Fruit fly (Drosophila melanogaster) whole organism, larva: ENCODE data around the gene GABA-B-R2.

Experiments used
- noc ChIP-seq: fragments of 200-800 bp; sonication (Bioruptor generic); optimal IDR thresholded peaks from 3 replicates; lab custom pipeline; 2019; ENCODE audit warnings: missing biosample characterization, mild to moderate bottlenecking, missing genetic modification characterization, moderate library complexity

GABA-B-R2 gene

DNA sequence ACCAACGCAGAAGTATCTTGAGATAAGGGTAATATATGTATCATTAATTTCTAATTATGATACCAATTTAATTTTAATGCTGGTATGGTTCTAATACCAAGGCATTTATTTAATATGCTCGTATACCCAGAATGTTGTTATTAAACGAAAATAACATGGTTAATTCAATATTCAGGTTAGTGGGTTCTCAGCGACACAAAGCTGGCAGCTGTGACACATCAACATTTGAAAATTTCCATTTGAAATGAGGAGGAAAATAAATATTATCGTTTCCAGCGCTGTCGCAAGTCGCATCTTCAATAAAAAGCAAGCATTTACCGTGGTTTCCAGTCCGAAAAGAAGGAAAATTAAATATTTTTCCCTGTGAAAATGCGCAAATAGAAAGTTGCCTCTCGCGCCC, 44.7 kb downstream of the GABA-B-R2 start:
- no peak for TF ChIP-seq noc

DNA sequence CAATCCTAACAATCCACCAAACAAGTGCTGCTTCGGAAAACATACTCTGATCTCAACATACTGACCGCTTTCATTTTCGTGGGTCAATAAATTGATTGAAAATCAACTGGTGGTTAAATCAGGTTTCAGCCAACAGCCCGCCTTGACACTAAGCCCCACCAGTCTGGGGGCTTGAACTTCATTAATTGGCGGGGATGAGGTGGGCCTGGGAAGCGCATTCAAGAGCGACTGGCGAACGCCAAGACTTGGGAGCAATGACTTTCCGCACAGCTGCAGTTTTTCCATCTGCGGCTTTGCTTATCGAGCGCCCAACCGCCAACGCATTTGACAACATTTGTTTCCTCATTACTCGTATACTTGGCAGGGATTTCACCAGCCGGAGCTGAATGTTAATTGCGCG, 49.0 kb downstream of the GABA-B-R2 start:
- no peak for TF ChIP-seq noc

DNA sequence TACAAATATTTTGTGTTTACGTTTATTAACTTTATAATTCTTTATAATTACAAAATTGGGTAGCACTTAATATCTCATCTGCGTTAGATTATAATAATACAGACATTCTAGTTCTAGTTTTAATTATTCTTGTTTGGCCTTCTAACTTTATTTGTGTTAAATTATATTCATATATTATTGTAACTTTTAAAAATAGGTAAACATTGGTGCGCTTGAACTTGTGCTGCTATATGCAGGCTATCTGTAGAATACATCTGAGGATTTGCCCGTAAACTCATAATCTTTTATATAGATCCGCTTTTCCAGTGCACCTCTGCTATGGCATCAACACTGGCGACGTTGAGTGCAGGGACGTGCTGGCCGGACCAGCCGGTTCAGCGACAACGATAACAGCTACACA, 53.2 kb downstream of the GABA-B-R2 start:
- no peak for TF ChIP-seq noc
